Worm (Caenorhabditis elegans): Measurements from ENCODE around the gene srh-74.

DNA sequence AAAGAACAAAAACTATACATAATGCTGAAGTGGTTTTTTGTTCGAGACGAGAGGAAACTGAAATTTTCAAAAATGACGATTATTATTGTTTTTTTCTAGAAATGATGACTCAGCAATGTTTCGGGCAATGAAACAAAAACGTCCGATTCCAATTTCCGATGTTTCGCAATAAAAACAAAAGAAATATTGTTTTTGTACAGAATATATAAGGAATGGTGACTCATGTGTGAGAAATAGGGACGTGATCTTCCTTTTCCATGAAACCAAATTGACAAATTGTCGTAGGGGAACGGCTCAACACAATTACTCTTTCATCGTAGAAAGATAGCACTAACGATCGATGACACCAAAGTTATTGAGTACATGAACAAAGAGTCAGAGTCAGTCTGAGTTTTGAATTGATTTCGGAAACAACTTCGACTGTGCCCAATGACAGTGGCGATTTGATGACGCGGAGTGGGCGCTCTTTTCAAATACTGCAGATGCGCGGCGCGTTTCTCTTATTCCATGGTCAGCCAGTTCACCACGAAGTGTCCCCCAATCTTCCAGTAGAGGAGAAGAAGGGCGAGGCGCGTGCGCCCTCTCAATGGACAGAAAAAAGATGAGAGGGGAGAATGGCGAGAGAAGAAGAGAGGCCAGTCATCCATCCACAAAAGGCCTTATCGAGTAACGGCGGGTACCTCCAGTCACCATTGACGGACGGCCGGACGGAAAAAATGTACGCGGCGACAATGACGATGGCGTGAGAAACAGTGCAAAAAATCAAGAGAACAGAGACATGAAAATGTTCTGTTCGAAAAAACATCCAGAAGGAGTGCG, 26.8 kb upstream of the srh-74 start:
- TF ChIP-seq W03F9.2 (tag; optimal IDR thresholded peaks at IDR 0.05) (no peak), dao-5 (tag; optimal IDR thresholded peaks at IDR 0.05) (no peak)

Measured in whole organism, L4/young adult.